Worm (Caenorhabditis elegans) whole organism, late embryonic: ENCODE measurements around the gene nas-24.
A peak's percentile ranks its signal among the peaks of the same experiment; 100 is the strongest.

ENCODE experiments used
- ama-1 ChIP-seq: fragments of 150-350 bp; optimal IDR thresholded peaks from 2 replicates; lab custom pipeline; 2014
- ceh-19 ChIP-seq: fragments of 200-800 bp; sonication (Bioruptor generic); optimal IDR thresholded peaks from 2 replicates; lab custom pipeline; 2018; ENCODE audit warnings: mild to moderate bottlenecking, missing genetic modification characterization, missing compliant biosample characterization
- che-1 ChIP-seq: sonication (generic microtip); optimal IDR thresholded peaks from 2 replicates; lab custom pipeline; 2016; ENCODE audit warnings: mild to moderate bottlenecking, missing genetic modification characterization, missing compliant biosample characterization
- madf-2 ChIP-seq: sonication (generic microtip); optimal IDR thresholded peaks from 2 replicates; lab custom pipeline; 2017; ENCODE audit warnings: missing genetic modification characterization, missing compliant biosample characterization
- nhr-232 ChIP-seq: sonication (generic microtip); optimal IDR thresholded peaks from 2 replicates; lab custom pipeline; 2016; ENCODE audit warnings: missing genetic modification characterization, missing compliant biosample characterization
- pros-1 ChIP-seq: fragments of 150-350 bp; optimal IDR thresholded peaks from 2 replicates; lab custom pipeline; 2014; ENCODE audit warnings: missing biosample characterization, missing genetic modification reagents, missing genetic modification characterization

DNA sequence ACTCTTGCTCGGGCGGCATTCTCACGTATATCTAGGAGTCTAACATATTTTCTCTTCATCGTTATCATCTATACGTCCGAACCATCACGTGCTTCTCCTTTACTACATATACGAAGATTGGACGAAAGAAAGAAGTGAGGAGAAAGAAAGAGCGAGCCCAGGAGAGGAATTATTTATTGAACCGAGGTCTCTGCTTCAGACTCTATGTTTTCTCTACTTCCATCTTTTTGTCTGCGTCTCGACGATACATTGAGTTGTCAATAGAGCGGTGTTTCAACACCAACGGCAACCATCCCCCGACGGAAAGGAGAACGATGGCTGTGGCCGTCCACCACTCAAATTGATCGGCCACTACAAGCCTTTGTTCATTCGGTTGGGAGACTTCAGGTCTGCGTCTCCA, 20.2 kb downstream of the nas-24 start:
- TF ChIP-seq ama-1 (lab: Kevin White, UChicago) (no peak), che-1 (tag; lab: Kevin White, UChicago) (no peak), ceh-19 (peak; percentile 31), nhr-232 (tag; lab: Kevin White, UChicago) (no peak), madf-2 (tag; lab: Kevin White, UChicago) (no peak), pros-1 (no peak)
